Fruit fly (Drosophila melanogaster): ENCODE results near the gene Bdbt.

Bdbt gene

dm6 chr3R:21161620-21162029 is 43.0 kb upstream of the Bdbt start (continued):
- TF ChIP-seq nmo (GFP tag; optimal IDR thresholded peaks at IDR 0.05) (no peak), CG1024 (GFP tag; IDR thresholded peaks at IDR 0.05) (no peak), maf-S (GFP tag; optimal IDR thresholded peaks at IDR 0.05) (peak; percentile 40), CG10979 (tag; optimal IDR thresholded peaks at IDR 0.05) (no peak), CG12391 (tag; optimal IDR thresholded peaks at IDR 0.05) (peak; percentile 23), sna (GFP tag; IDR thresholded peaks at IDR 0.05; ENCODE audit: partially characterized antibody) (no peak), CG11085 (GFP tag; IDR thresholded peaks at IDR 0.05) (no peak), CG8359 (GFP tag; optimal IDR thresholded peaks at IDR 0.05; ENCODE audit: borderline replicate concordance) (no peak), gce (GFP tag; IDR thresholded peaks at IDR 0.05) (peak; percentile 46; the same call in 1 of the 3 replicates), stc (GFP tag; IDR thresholded peaks at IDR 0.05) (no peak), ken (GFP tag; IDR thresholded peaks at IDR 0.05) (no peak), da (GFP tag; optimal IDR thresholded peaks at IDR 0.05) (peak; percentile 8), CG3163 (GFP tag; optimal IDR thresholded peaks at IDR 0.05) (no peak), D19A (tag; optimal IDR thresholded peaks at IDR 0.05) (peak; percentile 94), Xrp1 (GFP tag; IDR thresholded peaks at IDR 0.05) (no peak), Fer1 (GFP tag; optimal IDR thresholded peaks at IDR 0.05) (peak; percentile 53), al (GFP tag; IDR thresholded peaks at IDR 0.05) (no peak), emc (GFP tag; optimal IDR thresholded peaks at IDR 0.05) (no peak), Scr (GFP tag; IDR thresholded peaks at IDR 0.05; ENCODE audit: partially characterized antibody) (no peak), CG8765 (GFP tag; IDR thresholded peaks at IDR 0.05) (no peak), CG3847 (GFP tag; IDR thresholded peaks at IDR 0.05) (peak; percentile 43), CG7745 (tag; optimal IDR thresholded peaks at IDR 0.05) (no peak), org-1 (GFP tag; optimal IDR thresholded peaks at IDR 0.05) (peak; percentile 23), CG9797 (GFP tag; optimal IDR thresholded peaks at IDR 0.05) (no peak), cas (GFP tag; IDR thresholded peaks at IDR 0.05) (no peak), hb (GFP tag; IDR thresholded peaks at IDR 0.05; ENCODE audit: partially characterized antibody) (no peak), tx (GFP tag; optimal IDR thresholded peaks at IDR 0.05) (no peak), Hr51 (GFP tag; optimal IDR thresholded peaks at IDR 0.05) (peak in 1 of 2 experiments; percentile 61), NC2α (GFP tag; optimal IDR thresholded peaks at IDR 0.05) (no peak), BtbVII (GFP tag; optimal IDR thresholded peaks at IDR 0.05) (no peak), gfzf (GFP tag; optimal IDR thresholded peaks at IDR 0.05) (no peak), Hmr (GFP tag; optimal IDR thresholded peaks at IDR 0.05) (peak; percentile 67), Stat92E (GFP tag; optimal IDR thresholded peaks at IDR 0.05) (no peak), dmrt99B (tag; optimal IDR thresholded peaks at IDR 0.05) (peak; percentile 53), CG31388 (GFP tag; optimal IDR thresholded peaks at IDR 0.05) (no peak), Pdp1 (GFP tag; optimal IDR thresholded peaks at IDR 0.05) (peak in 1 of 2 experiments; percentile 85), HLH4C (GFP tag; IDR thresholded peaks at IDR 0.05; ENCODE audit: partially characterized antibody) (no peak), Dref (GFP tag; IDR thresholded peaks at IDR 0.05) (no peak), Bdp1 (GFP tag; optimal IDR thresholded peaks at IDR 0.05) (peak; percentile 1), CG6765 (GFP tag; optimal IDR thresholded peaks at IDR 0.05) (no peak), CG30431 (GFP tag; optimal IDR thresholded peaks at IDR 0.05) (no peak), CG17385 (GFP tag; optimal IDR thresholded peaks at IDR 0.05) (peak; percentile 41), ham (GFP tag; IDR thresholded peaks at IDR 0.05) (no peak), NC2β (GFP tag; optimal IDR thresholded peaks at IDR 0.05) (no peak), CG8388 (GFP tag; optimal IDR thresholded peaks at IDR 0.05) (no peak), nerfin-1 (tag; optimal IDR thresholded peaks at IDR 0.05) (no peak), Elba2 (GFP tag; optimal IDR thresholded peaks at IDR 0.05) (no peak), CG6791 (GFP tag; IDR thresholded peaks at IDR 0.05; ENCODE audit: partially characterized antibody) (no peak), Ets97D (GFP tag; optimal IDR thresholded peaks at IDR 0.05) (no peak), Ada2b (GFP tag; IDR thresholded peaks at IDR 0.05) (peak; percentile 41; the same call in 1 of the 2 replicates)
